Worm (Caenorhabditis elegans) whole organism, L4/young adult: Measurements from ENCODE around the gene F56H9.6.

Experiments
- dao-5 ChIP-seq: sonication (generic microtip); optimal IDR thresholded peaks from 2 replicates; lab custom pipeline; 2016; ENCODE audit warnings: missing genotype, missing genetic modification characterization, moderate library complexity, missing compliant biosample characterization
- him-1 ChIP-seq: sonication (generic microtip); optimal IDR thresholded peaks from 2 replicates; lab custom pipeline; 2016; ENCODE audit warnings: missing genotype, missing genetic modification reagents, missing genetic modification characterization, missing compliant biosample characterization

DNA sequence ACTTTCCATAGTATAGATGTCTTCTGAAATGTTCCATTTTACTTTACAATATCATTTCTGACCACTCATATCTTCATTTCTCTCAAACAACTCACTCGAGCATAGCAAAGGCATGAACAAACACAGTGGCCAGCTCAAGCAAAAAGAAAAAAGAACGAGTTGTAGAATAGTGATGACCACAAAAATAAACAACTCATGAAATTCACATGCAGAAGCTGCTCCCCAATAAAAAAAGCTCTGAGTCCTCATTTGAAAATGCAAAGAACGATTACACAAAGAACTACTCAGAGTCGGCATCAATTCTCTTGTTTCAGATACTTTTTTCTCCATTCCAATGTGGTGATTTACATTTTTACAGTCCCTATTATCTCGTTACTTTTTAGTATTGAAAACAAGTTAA is 5.1 kb upstream of the F56H9.6 start:
- TF ChIP-seq dao-5 (tag; lab: Kevin White, UChicago) (no peak), him-1 (tag; lab: Kevin White, UChicago) (no peak)
